Worm (Caenorhabditis elegans) whole organism, midembryonic: ENCODE results near the gene dsh-2.
A peak's percentile ranks its signal among the peaks of the same experiment; 100 is the strongest.

Source experiments
- T22C8.4 ChIP-seq: fragments of 200-800 bp; sonication (Bioruptor generic); IDR thresholded peaks from 2 replicates; pipeline ENCODE4 v1.3.6; 2022; ENCODE audit warnings: missing genetic modification characterization, missing compliant biosample characterization
- cog-1 ChIP-seq: sonication (generic microtip); optimal IDR thresholded peaks from 2 replicates; lab custom pipeline; 2016; ENCODE audit warnings: missing genetic modification characterization, missing compliant biosample characterization
- flt-1 ChIP-seq: fragments of 200-800 bp; sonication (Bioruptor generic); IDR thresholded peaks from 2 replicates; pipeline ENCODE4 v1.3.6; 2022; ENCODE audit warnings: missing genetic modification characterization, missing compliant biosample characterization
- klf-2 ChIP-seq: fragments of 200-800 bp; sonication (Bioruptor generic); conservative IDR thresholded peaks from 2 replicates; pipeline ENCODE4 v1.3.6; 2022; ENCODE audit warnings: missing genetic modification reagents, missing genetic modification characterization, missing compliant biosample characterization
- med-1 ChIP-seq: sonication (generic microtip); optimal IDR thresholded peaks from 2 replicates; lab custom pipeline; 2017; ENCODE audit warnings: missing genetic modification characterization, mild to moderate bottlenecking, missing compliant biosample characterization, antibody characterized with exemption, missing genetic modification reagents; ENCODE audit not compliant: insufficient read depth
- ref-1 ChIP-seq: fragments of 200-800 bp; sonication (Bioruptor generic); conservative IDR thresholded peaks from 2 replicates; pipeline ENCODE4 v1.3.6; 2022; ENCODE audit warnings: missing genetic modification reagents, missing genetic modification characterization, missing compliant biosample characterization
- tab-1 ChIP-seq: fragments of 200-800 bp; sonication (Bioruptor generic); IDR thresholded peaks from 2 replicates; pipeline ENCODE4 v1.3.6; 2022; ENCODE audit warnings: missing genetic modification characterization, missing compliant biosample characterization
- ztf-23 ChIP-seq: fragments of 200-800 bp; sonication (Bioruptor generic); IDR thresholded peaks from 2 replicates; pipeline ENCODE4 v1.3.6; 2022; ENCODE audit warnings: missing genetic modification reagents, missing genetic modification characterization, missing compliant biosample characterization

- peak; percentile 77 for TF ChIP-seq flt-1 (GFP tag; lab: Robert Waterston, UW)
- TF ChIP-seq klf-2 = no peak
- no peak for TF ChIP-seq ref-1 (GFP tag; lab: Robert Waterston, UW)
- TF ChIP-seq tab-1 (GFP tag; lab: Robert Waterston, UW) = no peak
- TF ChIP-seq cog-1 (tag; lab: Kevin White, UChicago) = peak; percentile 65
- TF ChIP-seq ztf-23 (GFP tag; lab: Robert Waterston, UW) = peak; percentile 83
- no peak for TF ChIP-seq med-1 (GFP tag; lab: Kevin White, UChicago)
- TF ChIP-seq T22C8.4 (GFP tag; lab: Robert Waterston, UW) = peak; percentile 72; the same call in 1 of the 2 replicates
These were observed 25.8 kb downstream of the dsh-2 start, which contains the start of the genes ify-1 and rpl-22 for ce11 chrII:5055129-5055666.
